Worm (Caenorhabditis elegans): Measurements from ENCODE around the gene T14E8.2.

T14E8.2 gene

ce11 chrX:6520644-6521043 lies 22.1 kb upstream of the T14E8.2 start (continued):
- no peak for TF ChIP-seq hrde-1 (tag; optimal IDR thresholded peaks at IDR 0.05; ENCODE audit: borderline replicate concordance)
- TF ChIP-seq T07F8.4 (tag; optimal IDR thresholded peaks at IDR 0.05), result no peak
- peak; percentile 72 for TF ChIP-seq ets-4 (GFP tag; optimal IDR thresholded peaks at IDR 0.05)
- TF ChIP-seq nhr-80 (tag; optimal IDR thresholded peaks at IDR 0.05), result peak; percentile 52
- TF ChIP-seq Y53G8AR.9 (GFP tag; conservative IDR thresholded peaks at IDR 0.05), result no peak
- TF ChIP-seq tbp1 (GFP tag; optimal IDR thresholded peaks at IDR 0.05), result no peak
- TF ChIP-seq F37B4.10 (GFP tag; IDR thresholded peaks at IDR 0.05), result no peak
- no peak for TF ChIP-seq snpc-1.3 (tag; optimal IDR thresholded peaks at IDR 0.05; ENCODE audit: insufficient read depth)
- TF ChIP-seq akir-1 (GFP tag; optimal IDR thresholded peaks at IDR 0.05), result no peak
- no peak for TF ChIP-seq pbrm-1 (GFP tag; IDR thresholded peaks at IDR 0.05)
- no peak for TF ChIP-seq dpff-1 (tag; optimal IDR thresholded peaks at IDR 0.05)
- TF ChIP-seq zfh-2 (GFP tag; conservative IDR thresholded peaks at IDR 0.05), result no peak
- peak in 1 of 2 experiments; percentile 47 for TF ChIP-seq let-607 (tag; optimal IDR thresholded peaks at IDR 0.05)
- no peak for TF ChIP-seq pha-4 (tag; optimal IDR thresholded peaks at IDR 0.05)
- no peak for TF ChIP-seq nhr-120 (GFP tag; IDR thresholded peaks at IDR 0.05)
- TF ChIP-seq F33H1.4 (GFP tag; IDR thresholded peaks at IDR 0.05), result no peak
- no peak for TF ChIP-seq Y67H2A.10 (GFP tag; conservative IDR thresholded peaks at IDR 0.05)
- no peak for TF ChIP-seq B0336.3 (GFP tag; IDR thresholded peaks at IDR 0.05)
- no peak for TF ChIP-seq B0261.1 (tag; optimal IDR thresholded peaks at IDR 0.05)
- TF ChIP-seq unc-130 (GFP tag; optimal IDR thresholded peaks at IDR 0.05), result no peak
- TF ChIP-seq madf-10 (tag; optimal IDR thresholded peaks at IDR 0.05), result no peak
- no peak for TF ChIP-seq egl-44 (GFP tag; IDR thresholded peaks at IDR 0.05)
- TF ChIP-seq ceh-79 (tag; optimal IDR thresholded peaks at IDR 0.05), result no peak
- no peak for TF ChIP-seq ama-1 (optimal IDR thresholded peaks at IDR 0.05)
- no peak for TF ChIP-seq ama-1 (GFP tag; optimal IDR thresholded peaks at IDR 0.05)
- TF ChIP-seq aptf-2 (GFP tag; conservative IDR thresholded peaks at IDR 0.05), result no peak
- TF ChIP-seq dox-1 (GFP tag; IDR thresholded peaks at IDR 0.05), result no peak
- TF ChIP-seq fkh-3 (tag; optimal IDR thresholded peaks at IDR 0.05), result no peak
- no peak for TF ChIP-seq chd-7 (tag; optimal IDR thresholded peaks at IDR 0.05)
- no peak for TF ChIP-seq ztf-26 (tag; optimal IDR thresholded peaks at IDR 0.05)
- no peak for TF ChIP-seq B0035.1 (tag; optimal IDR thresholded peaks at IDR 0.05)
- peak; percentile 60 for TF ChIP-seq unc-62 (GFP tag; optimal IDR thresholded peaks at IDR 0.05)
- TF ChIP-seq nhr-90 (tag; optimal IDR thresholded peaks at IDR 0.05), result peak; percentile 6
- no peak for TF ChIP-seq K12H6.12 (tag; optimal IDR thresholded peaks at IDR 0.05)
- no peak for TF ChIP-seq zim-3 (tag; optimal IDR thresholded peaks at IDR 0.05)
- no peak for TF ChIP-seq mes-4 (tag; optimal IDR thresholded peaks at IDR 0.05)
- no peak for TF ChIP-seq ccch-3 (GFP tag; optimal IDR thresholded peaks at IDR 0.05)
- TF ChIP-seq hlh-26 (GFP tag; conservative IDR thresholded peaks at IDR 0.05), result no peak
- TF ChIP-seq Y79H2A.3 (GFP tag; conservative IDR thresholded peaks at IDR 0.05), result no peak
- TF ChIP-seq somi-1 (GFP tag; optimal IDR thresholded peaks at IDR 0.05), result no peak
- TF ChIP-seq mcd-1 (GFP tag; IDR thresholded peaks at IDR 0.05), result no peak
- TF ChIP-seq sptf-2 (GFP tag; optimal IDR thresholded peaks at IDR 0.05), result no peak
- TF ChIP-seq lin-40 (tag; optimal IDR thresholded peaks at IDR 0.05), result no peak

All from whole organism, young adult.